Worm (Caenorhabditis elegans): ENCODE data around the gene phf-10.

- TF ChIP-seq Y67H2A.10 (GFP tag; conservative IDR thresholded peaks at IDR 0.05): no peak
- no peak for TF ChIP-seq ama-1 (optimal IDR thresholded peaks at IDR 0.05)
- TF ChIP-seq ama-1 (GFP tag; optimal IDR thresholded peaks at IDR 0.05): no peak
- TF ChIP-seq lin-40 (tag; optimal IDR thresholded peaks at IDR 0.05): no peak
- no peak for TF ChIP-seq B0336.3 (GFP tag; IDR thresholded peaks at IDR 0.05)
- TF ChIP-seq hrde-1 (tag; optimal IDR thresholded peaks at IDR 0.05; ENCODE audit: borderline replicate concordance): no peak
- TF ChIP-seq nhr-90 (tag; optimal IDR thresholded peaks at IDR 0.05): no peak
- no peak for TF ChIP-seq C17E4.6 (GFP tag; IDR thresholded peaks at IDR 0.05)
- TF ChIP-seq athp-1 (tag; optimal IDR thresholded peaks at IDR 0.05): no peak
- no peak for TF ChIP-seq lsy-27 (tag; optimal IDR thresholded peaks at IDR 0.05; ENCODE audit: borderline replicate concordance, insufficient read depth)
Observed at ce11 chrV:331245-331644, 19.9 kb upstream of the phf-10 start.

All from whole organism, young adult.